Worm (Caenorhabditis elegans) whole organism, L4/young adult: ENCODE data around the gene msp-38.

Source experiments
- W03F9.2 ChIP-seq: fragments of 150-350 bp; optimal IDR thresholded peaks from 2 replicates; lab custom pipeline; 2014; ENCODE audit warnings: missing biosample characterization, missing genetic modification characterization
- him-1 ChIP-seq: sonication (generic microtip); optimal IDR thresholded peaks from 2 replicates; lab custom pipeline; 2016; ENCODE audit warnings: missing genotype, missing genetic modification reagents, missing genetic modification characterization, missing compliant biosample characterization

DNA sequence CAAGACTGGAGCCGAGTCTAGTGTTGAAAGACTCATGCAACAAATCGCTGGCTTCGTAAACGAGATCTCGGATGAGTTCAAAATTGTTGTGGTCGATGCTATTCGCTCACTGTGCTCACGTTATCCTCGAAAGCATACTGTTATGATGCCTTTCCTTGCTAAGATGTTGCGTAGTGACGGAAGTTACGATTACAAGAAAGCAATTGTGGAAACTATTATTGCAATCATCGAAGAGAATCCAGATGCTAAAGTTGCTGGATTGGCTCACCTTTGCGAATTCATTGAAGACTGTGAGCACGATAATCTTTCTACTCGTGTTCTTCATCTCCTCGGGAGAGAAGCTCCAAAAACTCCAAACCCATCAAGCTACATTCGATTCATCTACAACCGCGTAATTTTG, 9.9 kb upstream of the msp-38 start:
- TF ChIP-seq him-1 (tag; lab: Kevin White, UChicago), result no peak
- TF ChIP-seq W03F9.2 (tag; lab: Kevin White, UChicago), result no peak
